Fruit fly (Drosophila melanogaster) ovary, adult (tissue): ENCODE measurements around the gene aurB.

ENCODE experiments used
- CG17801 ChIP-seq: fragments of 200-800 bp; optimal IDR thresholded peaks from 2 replicates; lab custom pipeline; 2019; ENCODE audit warnings: missing biosample characterization, mild to moderate bottlenecking, missing genetic modification characterization, moderate library complexity; ENCODE audit not compliant: partially characterized antibody

The aurB gene

dm6 chr2L:10831590-10831989 is 26.3 kb downstream of the aurB start:
- TF ChIP-seq CG17801 (GFP tag; lab: Kevin White, UChicago), result no peak

dm6 chr2L:10822620-10823019 is 35.3 kb downstream of the aurB start:
- no peak for TF ChIP-seq CG17801 (GFP tag; lab: Kevin White, UChicago)

dm6 chr2L:10820405-10820804 is 37.5 kb downstream of the aurB start, which contains the start of gene CG17134:
TSS of gene CG17134 (plus strand) at chr2L:10820705.
- TF ChIP-seq CG17801 (GFP tag; lab: Kevin White, UChicago), result no peak

dm6 chr2L:10818807-10819206 is 39.1 kb downstream of the aurB start, which contains the start of gene CG6508:
TSS of gene CG6508 (plus strand) at chr2L:10819107.
- no peak for TF ChIP-seq CG17801 (GFP tag; lab: Kevin White, UChicago)
